Worm (Caenorhabditis elegans) whole organism, L1 larva: ENCODE data around the gene T21B4.15.

ENCODE experiments used
- alr-1 ChIP-seq: fragments of 200-800 bp; sonication (Bioruptor generic); optimal IDR thresholded peaks from 2 replicates; lab custom pipeline; 2018; ENCODE audit warnings: borderline replicate concordance, mild to moderate bottlenecking, missing genetic modification characterization, missing compliant biosample characterization
- dsc-1 ChIP-seq: sonication (generic microtip); optimal IDR thresholded peaks from 2 replicates; lab custom pipeline; 2016; ENCODE audit warnings: mild to moderate bottlenecking, missing genetic modification characterization, missing compliant biosample characterization
- elt-3 ChIP-seq, 6 experiments: fragments of 150-350 bp in 1 of 6; sonication (generic microtip); optimal IDR thresholded peaks; 2 replicates each; lab custom pipeline; 2017 to 2018; ENCODE audit warnings: missing biosample characterization in 6 of 6, missing genetic modification characterization in 6 of 6, inconsistent platforms in 1 of 6
- fkh-10 ChIP-seq: sonication (generic microtip); optimal IDR thresholded peaks from 2 replicates; lab custom pipeline; 2017; ENCODE audit warnings: missing biosample characterization, missing genetic modification reagents, missing genetic modification characterization
- fos-1 ChIP-seq: fragments of 150-350 bp; optimal IDR thresholded peaks from 2 replicates; lab custom pipeline; 2014; ENCODE audit warnings: missing biosample characterization, missing genetic modification characterization
- hlh-4 ChIP-seq: sonication (generic microtip); optimal IDR thresholded peaks from 2 replicates; lab custom pipeline; 2016; ENCODE audit warnings: mild to moderate bottlenecking, missing genetic modification characterization, missing compliant biosample characterization
- lir-3 ChIP-seq: sonication (generic microtip); optimal IDR thresholded peaks from 2 replicates; lab custom pipeline; 2016; ENCODE audit warnings: mild to moderate bottlenecking, missing genetic modification characterization, moderate library complexity, missing compliant biosample characterization; ENCODE audit not compliant: poor library complexity
- mep-1 ChIP-seq: fragments of 150-350 bp; optimal IDR thresholded peaks from 2 replicates; lab custom pipeline; 2014; ENCODE audit warnings: missing biosample characterization, missing genetic modification characterization
- nhr-237 ChIP-seq: fragments of 150-350 bp; optimal IDR thresholded peaks from 2 replicates; lab custom pipeline; 2014; ENCODE audit warnings: missing biosample characterization, missing genetic modification characterization
- rnt-1 ChIP-seq: sonication (generic microtip); optimal IDR thresholded peaks from 2 replicates; lab custom pipeline; 2016; ENCODE audit warnings: mild to moderate bottlenecking, missing genetic modification characterization, moderate library complexity, missing compliant biosample characterization
- unc-62 ChIP-seq: fragments of 150-350 bp; optimal IDR thresholded peaks from 2 replicates; lab custom pipeline; 2014; ENCODE audit warnings: missing biosample characterization, missing genetic modification reagents, missing genetic modification characterization
- unc-86 ChIP-seq: sonication (generic microtip); optimal IDR thresholded peaks from 2 replicates; lab custom pipeline; 2016; ENCODE audit warnings: missing genetic modification characterization, missing compliant biosample characterization

DNA sequence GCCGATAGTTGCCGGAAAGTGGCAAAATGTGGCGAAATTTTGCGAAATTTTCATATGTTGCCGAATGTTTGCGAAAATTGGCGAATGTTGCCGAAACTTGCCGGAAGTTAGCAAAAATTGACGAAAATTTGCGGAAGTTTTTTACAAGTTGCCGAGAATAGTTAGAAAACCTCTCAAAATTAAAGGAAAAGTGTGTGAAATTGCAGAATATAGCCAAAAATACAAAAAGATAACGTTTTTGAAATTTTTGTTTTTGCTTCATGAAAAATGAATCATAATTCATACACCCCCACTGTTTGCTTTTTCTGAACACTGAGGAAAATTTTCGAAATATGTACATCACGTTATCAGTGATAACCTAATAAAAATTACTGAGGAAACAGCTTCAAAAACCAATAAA is 8.4 kb upstream of the T21B4.15 start:
- TF ChIP-seq mep-1 (tag; lab: Kevin White, UChicago) (no peak), rnt-1 (no peak), nhr-237 (no peak), unc-86 (tag; lab: Kevin White, UChicago) (no peak), fos-1 (tag; lab: Kevin White, UChicago) (no peak), lir-3 (no peak), fkh-10 (GFP tag; lab: Kevin White, UChicago) (no peak), dsc-1 (tag; lab: Kevin White, UChicago) (no peak), hlh-4 (tag; lab: Kevin White, UChicago) (no peak), elt-3 (tag; optimal IDR thresholded peaks at IDR 0.05; lab: Kevin White, UChicago) (no peak), alr-1 (no peak), unc-62 (GFP tag; lab: Kevin White, UChicago) (no peak)
